Fruit fly (Drosophila melanogaster) whole organism, embryonic: ENCODE measurements around the gene Srr.

Source experiments
- Antp ChIP-seq: fragments of 200-800 bp; sonication (Bioruptor generic); optimal IDR thresholded peaks from 3 replicates; lab custom pipeline; 2016; ENCODE audit warnings: missing biosample characterization, missing genetic modification characterization
- BEAF-32 ChIP-seq: fragments of 200-800 bp; sonication (Bioruptor generic); optimal IDR thresholded peaks from 3 replicates; lab custom pipeline; 2017; ENCODE audit warnings: missing biosample characterization, missing genetic modification characterization, mild to moderate bottlenecking, moderate library complexity, missing genetic modification reagents
- CG10267 ChIP-seq: fragments of 200-800 bp; sonication (Bioruptor generic); optimal IDR thresholded peaks from 2 replicates; lab custom pipeline; 2018; ENCODE audit warnings: missing biosample characterization, mild to moderate bottlenecking, missing genetic modification characterization, moderate library complexity
- CG11456 ChIP-seq: fragments of 200-800 bp; sonication (Bioruptor generic); IDR thresholded peaks from 3 replicates; pipeline ENCODE4 v1.3.6; 2022; ENCODE audit warnings: missing biosample characterization, missing genetic modification characterization
- CG12155 ChIP-seq: fragments of 200-800 bp; sonication (Bioruptor generic); optimal IDR thresholded peaks from 3 replicates; lab custom pipeline; 2016; ENCODE audit warnings: missing biosample characterization, missing genetic modification characterization
- CG12744 ChIP-seq: fragments of 200-800 bp; sonication (Bioruptor generic); optimal IDR thresholded peaks from 2 replicates; lab custom pipeline; 2016; ENCODE audit warnings: missing biosample characterization, missing genetic modification characterization
- CG13296 ChIP-seq: fragments of 200-800 bp; sonication (Bioruptor generic); optimal IDR thresholded peaks from 3 replicates; lab custom pipeline; 2018; ENCODE audit warnings: missing biosample characterization, mild to moderate bottlenecking, missing genetic modification characterization
- CG14441 ChIP-seq: fragments of 200-800 bp; sonication (Bioruptor generic); IDR thresholded peaks from 2 replicates; pipeline ENCODE4 v1.3.6; 2022; ENCODE audit warnings: missing biosample characterization, missing genetic modification characterization
- CG14710 ChIP-seq: fragments of 200-800 bp; sonication (Bioruptor generic); optimal IDR thresholded peaks from 3 replicates; lab custom pipeline; 2019; ENCODE audit warnings: missing biosample characterization, mild to moderate bottlenecking, missing genetic modification characterization, moderate library complexity
- CG17359 ChIP-seq: fragments of 200-800 bp; sonication (Bioruptor generic); optimal IDR thresholded peaks from 3 replicates; lab custom pipeline; 2018; ENCODE audit warnings: missing biosample characterization, mild to moderate bottlenecking, missing genetic modification characterization, moderate library complexity
- CG17568 ChIP-seq: fragments of 200-800 bp; sonication (Bioruptor generic); optimal IDR thresholded peaks from 2 replicates; lab custom pipeline; 2018; ENCODE audit warnings: missing biosample characterization, mild to moderate bottlenecking, missing genetic modification characterization, moderate library complexity
- CG18476 ChIP-seq: fragments of 200-800 bp; sonication (Bioruptor generic); optimal IDR thresholded peaks from 2 replicates; lab custom pipeline; 2016; ENCODE audit warnings: missing biosample characterization, mild to moderate bottlenecking, missing genetic modification characterization
- CG18599 ChIP-seq: fragments of 200-800 bp; sonication (Bioruptor generic); optimal IDR thresholded peaks from 3 replicates; lab custom pipeline; 2017; ENCODE audit warnings: missing biosample characterization, missing genetic modification characterization, mild to moderate bottlenecking, moderate library complexity, missing genetic modification reagents
- CG31365 ChIP-seq: fragments of 200-800 bp; sonication (Bioruptor generic); optimal IDR thresholded peaks from 2 replicates; lab custom pipeline; 2018; ENCODE audit warnings: missing biosample characterization, mild to moderate bottlenecking, missing genetic modification characterization
- CG34422 ChIP-seq: fragments of 200-800 bp; sonication (Bioruptor generic); IDR thresholded peaks from 3 replicates; pipeline ENCODE4 v1.3.6; 2022; ENCODE audit warnings: missing biosample characterization, missing genetic modification characterization
- CG3838 ChIP-seq: fragments of 200-800 bp; sonication (Bioruptor generic); optimal IDR thresholded peaks from 3 replicates; lab custom pipeline; 2016; ENCODE audit warnings: missing biosample characterization, missing genetic modification characterization
- CG4424 ChIP-seq: fragments of 200-800 bp; sonication (Bioruptor generic); optimal IDR thresholded peaks from 3 replicates; lab custom pipeline; 2016; ENCODE audit warnings: missing biosample characterization, missing genetic modification characterization
- CG4707 ChIP-seq: fragments of 200-800 bp; sonication (Bioruptor generic); optimal IDR thresholded peaks from 2 replicates; lab custom pipeline; 2018; ENCODE audit warnings: missing biosample characterization, mild to moderate bottlenecking, missing genetic modification characterization, moderate library complexity
- CG6689 ChIP-seq: fragments of 200-800 bp; sonication (Bioruptor generic); IDR thresholded peaks from 2 replicates; pipeline ENCODE4 v1.3.6; 2022; ENCODE audit warnings: missing biosample characterization, missing genetic modification characterization
- CG6791 ChIP-seq: fragments of 200-800 bp; sonication (Bioruptor generic); IDR thresholded peaks from 3 replicates; pipeline ENCODE4 v1.3.6; 2022; ENCODE audit warnings: missing biosample characterization, missing genetic modification characterization; ENCODE audit not compliant: partially characterized antibody
- CG7745 ChIP-seq: fragments of 200-800 bp; sonication (Bioruptor generic); optimal IDR thresholded peaks from 2 replicates; lab custom pipeline; 2018; ENCODE audit warnings: missing biosample characterization, mild to moderate bottlenecking, missing genetic modification characterization, moderate library complexity
- CG7786 ChIP-seq: fragments of 200-800 bp; sonication (Bioruptor generic); optimal IDR thresholded peaks from 2 replicates; lab custom pipeline; 2016; ENCODE audit warnings: missing biosample characterization, missing genetic modification characterization
- CG8290 ChIP-seq, 3 experiments: fragments of 200-800 bp; sonication (Bioruptor generic); optimal IDR thresholded peaks; 2 replicates each; lab custom pipeline; 2016 to 2019; ENCODE audit warnings: missing biosample characterization in 3 of 3, missing genetic modification characterization in 3 of 3, mild to moderate bottlenecking in 2 of 3, moderate library complexity in 1 of 3
- ERR ChIP-seq: fragments of 200-800 bp; sonication (Bioruptor generic); optimal IDR thresholded peaks from 2 replicates; lab custom pipeline; 2016; ENCODE audit warnings: missing biosample characterization, missing genetic modification characterization
- Ets65A ChIP-seq: fragments of 200-800 bp; sonication (Bioruptor generic); peaks from one replicate; lab custom pipeline; 2016; ENCODE audit warnings: missing biosample characterization, missing genetic modification characterization
- HmgZ ChIP-seq: fragments of 200-800 bp; sonication (Bioruptor generic); optimal IDR thresholded peaks from 2 replicates; lab custom pipeline; 2018; ENCODE audit warnings: missing biosample characterization, mild to moderate bottlenecking, missing genetic modification characterization
- Hmr ChIP-seq: fragments of 200-800 bp; sonication (Bioruptor generic); optimal IDR thresholded peaks from 3 replicates; lab custom pipeline; 2017; ENCODE audit warnings: mild to moderate bottlenecking, missing biosample characterization, missing genetic modification reagents, missing genetic modification characterization
- Hmx ChIP-seq: fragments of 200-800 bp; sonication (Bioruptor generic); optimal IDR thresholded peaks from 2 replicates; lab custom pipeline; 2016; ENCODE audit warnings: missing biosample characterization, missing genetic modification characterization
- MBD-R2 ChIP-seq: fragments of 200-800 bp; sonication (Bioruptor generic); IDR thresholded peaks from 2 replicates; pipeline ENCODE4 v1.3.6; 2022; ENCODE audit warnings: missing biosample characterization, missing genetic modification characterization
- Meics ChIP-seq: fragments of 200-800 bp; sonication (Bioruptor generic); optimal IDR thresholded peaks from 2 replicates; lab custom pipeline; 2017; ENCODE audit warnings: missing biosample characterization, mild to moderate bottlenecking, missing genetic modification characterization
- NK7.1 ChIP-seq: fragments of 200-800 bp; sonication (Bioruptor generic); optimal IDR thresholded peaks from 3 replicates; lab custom pipeline; 2016; ENCODE audit warnings: missing biosample characterization, missing genetic modification characterization
- Stat92E ChIP-seq, 3 experiments: fragments of >200 bp in 2 of 3; fragments of 200-800 bp in 1 of 3; sonication (Bioruptor generic) in 1 of 3; optimal IDR thresholded peaks; 2 replicates each; lab custom pipeline; 2017 to 2019; ENCODE audit warnings: missing biosample characterization in 3 of 3, missing genetic modification characterization in 3 of 3, mild to moderate bottlenecking in 1 of 3, moderate library complexity in 1 of 3
- Trl ChIP-seq, 3 experiments: fragments of >200 bp in 2 of 3; fragments of 200-800 bp in 1 of 3; sonication (Bioruptor generic) in 1 of 3; optimal IDR thresholded peaks; 2 replicates in 1 of 3; 3 replicates in 2 of 3; lab custom pipeline; 2016 to 2017; ENCODE audit warnings: missing biosample characterization in 1 of 3, missing genetic modification characterization in 1 of 3
- caup ChIP-seq: fragments of 200-800 bp; sonication (Bioruptor generic); optimal IDR thresholded peaks from 3 replicates; lab custom pipeline; 2017; ENCODE audit warnings: missing biosample characterization, mild to moderate bottlenecking, missing genetic modification characterization, moderate library complexity; ENCODE audit not compliant: severe bottlenecking
- chinmo ChIP-seq: fragments of 200-800 bp; sonication (Bioruptor generic); IDR thresholded peaks from 4 replicates; pipeline ENCODE4 v1.3.6; 2022; ENCODE audit warnings: missing biosample characterization, missing genetic modification characterization; ENCODE audit not compliant: partially characterized antibody
- dimm ChIP-seq: fragments of 200-800 bp; sonication (Bioruptor generic); IDR thresholded peaks from 2 replicates; pipeline ENCODE4 v1.3.6; 2022; ENCODE audit warnings: missing biosample characterization, missing genetic modification characterization
- dpn ChIP-seq, 2 experiments: fragments of 200-800 bp; sonication (Bioruptor generic); optimal IDR thresholded peaks; 3 replicates each; lab custom pipeline; 2016; ENCODE audit warnings: missing biosample characterization in 2 of 2, missing genetic modification characterization in 2 of 2
- pfk ChIP-seq: fragments of 200-800 bp; sonication (Bioruptor generic); optimal IDR thresholded peaks from 2 replicates; lab custom pipeline; 2018; ENCODE audit warnings: missing biosample characterization, mild to moderate bottlenecking, missing genetic modification characterization, moderate library complexity
- rib ChIP-seq: fragments of 200-800 bp; sonication (Bioruptor generic); IDR thresholded peaks from 2 replicates; pipeline ENCODE4 v1.3.6; 2022; ENCODE audit warnings: missing biosample characterization, missing genetic modification characterization
- salm ChIP-seq: fragments of 200-800 bp; sonication (Bioruptor generic); optimal IDR thresholded peaks from 2 replicates; lab custom pipeline; 2018; ENCODE audit warnings: missing biosample characterization, mild to moderate bottlenecking, missing genetic modification characterization
- scrt ChIP-seq: fragments of 200-800 bp; sonication (Bioruptor generic); optimal IDR thresholded peaks from 2 replicates; lab custom pipeline; 2018; ENCODE audit warnings: missing biosample characterization, mild to moderate bottlenecking, missing genetic modification characterization, moderate library complexity
- seq ChIP-seq: fragments of 200-800 bp; sonication (Bioruptor generic); IDR thresholded peaks from 2 replicates; pipeline ENCODE4 v1.3.6; 2022; ENCODE audit warnings: missing biosample characterization, missing genetic modification characterization
- sr ChIP-seq: fragments of 200-800 bp; sonication (Bioruptor generic); IDR thresholded peaks from 3 replicates; pipeline ENCODE4 v1.3.6; 2022; ENCODE audit warnings: missing biosample characterization, missing genetic modification characterization
- wor ChIP-seq: fragments of 200-800 bp; sonication (Bioruptor generic); IDR thresholded peaks from 2 replicates; pipeline ENCODE4 v1.3.6; 2022; ENCODE audit warnings: missing biosample characterization, missing genetic modification characterization
- z ChIP-seq: fragments of 200-800 bp; sonication (Bioruptor generic); IDR thresholded peaks from 3 replicates; pipeline ENCODE4 v1.3.6; 2022; ENCODE audit warnings: missing biosample characterization, missing genetic modification characterization

The Srr gene

dm6 chr3R:9393542-9394025, 28.4 kb downstream of the Srr start (continued):
- peak; percentile 78 for TF ChIP-seq caup

dm6 chr3R:9394385-9395042, 29.3 kb downstream of the Srr start, which contains the start of gene FER:
FER (minus strand) TSS chr3R:9394546.
- TF ChIP-seq CG11456 (GFP tag; lab: Robert Waterston, UW): peak; percentile 18; the same call in 1 of the 3 replicates
- TF ChIP-seq BEAF-32 (GFP tag; lab: Kevin White, UChicago): no peak
- TF ChIP-seq CG17359 (tag; lab: Kevin White, UChicago): peak; percentile 32
- TF ChIP-seq Hmr: peak; percentile 39
- no peak for TF ChIP-seq CG6689 (GFP tag; lab: Robert Waterston, UW)
- TF ChIP-seq CG8290 (GFP tag; optimal IDR thresholded peaks at IDR 0.05; lab: Kevin White, UChicago): no peak
- TF ChIP-seq CG8290 (tag; optimal IDR thresholded peaks at IDR 0.05; lab: Kevin White, UChicago): peak in 1 of 2 experiments; percentile 81
- TF ChIP-seq CG14441 (GFP tag; lab: Robert Waterston, UW): peak; percentile 11; the same call in 1 of the 2 replicates
- no peak for TF ChIP-seq CG12155 (GFP tag; lab: Kevin White, UChicago)
- peak; percentile 63 for TF ChIP-seq HmgZ (tag; lab: Kevin White, UChicago)
- peak; percentile 14 for TF ChIP-seq CG31365 (tag; lab: Kevin White, UChicago)
- peak; percentile 53; the same call in 2 of the 3 replicates for TF ChIP-seq CG6791 (GFP tag; lab: Robert Waterston, UW)
- TF ChIP-seq wor (GFP tag; lab: Robert Waterston, UW): no peak
- TF ChIP-seq dpn (GFP tag; optimal IDR thresholded peaks at IDR 0.05; lab: Kevin White, UChicago): peak; percentile 19 to 31
- TF ChIP-seq CG12744: peak; percentile 11
- TF ChIP-seq CG14710 (tag; lab: Kevin White, UChicago): no peak
- no peak for TF ChIP-seq dimm (GFP tag; lab: Robert Waterston, UW)
- peak; percentile 81 for TF ChIP-seq rib
- TF ChIP-seq Antp (GFP tag; lab: Kevin White, UChicago): peak; percentile 38
- TF ChIP-seq caup: peak; percentile 66
- TF ChIP-seq sr (GFP tag; lab: Robert Waterston, UW): peak; percentile 56; the same call in 2 of the 3 replicates
- TF ChIP-seq CG10267: peak; percentile 24
- peak; percentile 99 for TF ChIP-seq z (GFP tag; lab: Robert Waterston, UW)
- no peak for TF ChIP-seq Hmx (GFP tag; lab: Kevin White, UChicago)
- peak; percentile 5 for TF ChIP-seq NK7.1 (GFP tag; lab: Kevin White, UChicago)
- no peak for TF ChIP-seq CG7745 (tag; lab: Kevin White, UChicago)
- peak; percentile 97 for TF ChIP-seq chinmo (GFP tag; lab: Robert Waterston, UW)
- peak; percentile 28; the same call in 1 of the 2 replicates for TF ChIP-seq MBD-R2 (GFP tag; lab: Robert Waterston, UW)
- TF ChIP-seq Ets65A (GFP tag; lab: Kevin White, UChicago): peak; percentile 80
- TF ChIP-seq CG3838: no peak
- TF ChIP-seq scrt: peak; percentile 57
- TF ChIP-seq CG13296 (GFP tag; lab: Kevin White, UChicago): peak; percentile 49
- peak; percentile 45 for TF ChIP-seq CG18599 (GFP tag; lab: Kevin White, UChicago)
- TF ChIP-seq CG4707 (GFP tag; lab: Kevin White, UChicago): peak; percentile 69
- TF ChIP-seq CG7786 (GFP tag; lab: Kevin White, UChicago): peak; percentile 22
- peak in 1 of 3 experiments; percentile 71 for TF ChIP-seq Stat92E (GFP tag; optimal IDR thresholded peaks at IDR 0.05; lab: Kevin White, UChicago)
- peak; percentile 36 for TF ChIP-seq ERR
- TF ChIP-seq CG34422 (GFP tag; lab: Robert Waterston, UW): peak; percentile 67; the same call in 1 of the 3 replicates
- TF ChIP-seq CG18476 (GFP tag; lab: Kevin White, UChicago): no peak
- TF ChIP-seq salm (tag; lab: Kevin White, UChicago): peak; percentile 40
- TF ChIP-seq seq (GFP tag; lab: Robert Waterston, UW): no peak; the same call in 1 of the 2 replicates
- peak; percentile 84 to 87 for TF ChIP-seq Trl (optimal IDR thresholded peaks at IDR 0.05; lab: Kevin White, UChicago)
- peak; percentile 70 for TF ChIP-seq Trl (GFP tag; optimal IDR thresholded peaks at IDR 0.05; lab: Kevin White, UChicago)
- TF ChIP-seq CG17568: peak; percentile 35
- TF ChIP-seq pfk: peak; percentile 57
- peak; percentile 37 for TF ChIP-seq Meics (GFP tag; lab: Kevin White, UChicago)
- TF ChIP-seq CG4424 (GFP tag; lab: Kevin White, UChicago): peak; percentile 21
